Worm (Caenorhabditis elegans) whole organism, L2 larva: ENCODE results near the gene vms-1.

Experiments used
- C34F6.9 ChIP-seq: fragments of 150-350 bp; optimal IDR thresholded peaks from 2 replicates; lab custom pipeline; 2014; ENCODE audit warnings: missing biosample characterization, missing genetic modification characterization
- ZK546.5 ChIP-seq: sonication (generic microtip); optimal IDR thresholded peaks from 2 replicates; lab custom pipeline; 2017; ENCODE audit warnings: missing biosample characterization, missing genetic modification characterization
- aly-2 ChIP-seq: fragments of 150-350 bp; optimal IDR thresholded peaks from 2 replicates; lab custom pipeline; 2014; ENCODE audit warnings: missing biosample characterization, missing genetic modification characterization
- ama-1 ChIP-seq: fragments of 150-350 bp; optimal IDR thresholded peaks from 2 replicates; lab custom pipeline; 2018; ENCODE audit warnings: inconsistent platforms
- fos-1 ChIP-seq: fragments of 150-350 bp; optimal IDR thresholded peaks from 2 replicates; lab custom pipeline; 2014; ENCODE audit warnings: missing biosample characterization, missing genetic modification characterization
- lin-11 ChIP-seq: fragments of 150-350 bp; sonication (generic microtip); optimal IDR thresholded peaks from 2 replicates; lab custom pipeline; 2014; ENCODE audit warnings: missing biosample characterization, missing genetic modification characterization, inconsistent platforms, mixed read lengths
- lin-39 ChIP-seq: fragments of 150-350 bp; optimal IDR thresholded peaks from 2 replicates; lab custom pipeline; 2014; ENCODE audit warnings: missing biosample characterization, missing genetic modification reagents, missing genetic modification characterization
- mdl-1 ChIP-seq, 2 experiments: fragments of 150-350 bp in 1 of 2; sonication (generic microtip) in 1 of 2; optimal IDR thresholded peaks; 2 replicates each; lab custom pipeline; 2017; ENCODE audit warnings: missing biosample characterization in 2 of 2, missing genetic modification characterization in 2 of 2
- skn-1 ChIP-seq: sonication (generic microtip); optimal IDR thresholded peaks from 2 replicates; lab custom pipeline; 2017; ENCODE audit warnings: missing biosample characterization, missing genetic modification characterization
- snpc-4 ChIP-seq: fragments of 150-350 bp; optimal IDR thresholded peaks from 2 replicates; lab custom pipeline; 2014; ENCODE audit warnings: missing biosample characterization, missing genetic modification characterization
- unc-39 ChIP-seq: fragments of 150-350 bp; optimal IDR thresholded peaks from 2 replicates; lab custom pipeline; 2014; ENCODE audit warnings: missing biosample characterization, missing genetic modification characterization
- ztf-11 ChIP-seq: sonication (generic microtip); optimal IDR thresholded peaks from 2 replicates; lab custom pipeline; 2017; ENCODE audit warnings: missing biosample characterization, missing genetic modification characterization

DNA sequence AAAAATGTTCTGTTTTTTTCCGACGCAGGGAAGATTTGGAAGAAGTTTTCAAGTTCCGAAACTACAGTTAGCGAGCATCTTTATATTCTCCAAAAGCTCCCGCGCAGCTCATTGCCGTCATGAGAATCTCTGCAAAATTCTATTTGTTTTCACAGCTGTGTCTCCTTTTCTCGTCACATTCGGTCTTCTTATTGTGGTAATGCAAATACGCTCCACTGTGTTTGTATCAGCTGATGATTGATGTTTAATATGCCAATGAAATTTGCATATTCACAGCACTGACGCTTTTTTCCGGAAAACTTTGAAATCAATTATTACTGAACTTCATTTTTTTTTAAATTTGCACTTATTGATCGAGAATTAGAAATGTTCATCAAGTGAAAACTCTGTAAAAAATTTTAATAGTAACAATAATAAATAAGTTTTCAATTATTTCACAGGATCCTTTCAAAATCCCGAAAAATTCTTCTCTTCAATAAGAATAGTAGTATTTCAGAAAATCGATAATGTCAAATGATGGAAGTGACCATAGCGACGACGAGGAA is 4.8 kb downstream of the vms-1 start, which contains the start of gene K06H7.2:
- TF ChIP-seq skn-1 (tag; lab: Kevin White, UChicago) (peak; percentile 28), ztf-11 (tag; lab: Kevin White, UChicago) (no peak), C34F6.9 (tag; lab: Kevin White, UChicago) (peak; percentile 95), lin-39 (tag; lab: Kevin White, UChicago) (no peak), ama-1 (lab: Kevin White, UChicago) (no peak), aly-2 (no peak), unc-39 (no peak), ZK546.5 (tag; lab: Kevin White, UChicago) (no peak), lin-11 (tag; lab: Kevin White, UChicago) (no peak), snpc-4 (no peak), mdl-1 (tag; optimal IDR thresholded peaks at IDR 0.05; lab: Kevin White, UChicago) (no peak), fos-1 (tag; lab: Kevin White, UChicago) (peak; percentile 36)
